Worm (Caenorhabditis elegans): Measurements from ENCODE around the gene lido-16.

The lido-16 gene

DNA sequence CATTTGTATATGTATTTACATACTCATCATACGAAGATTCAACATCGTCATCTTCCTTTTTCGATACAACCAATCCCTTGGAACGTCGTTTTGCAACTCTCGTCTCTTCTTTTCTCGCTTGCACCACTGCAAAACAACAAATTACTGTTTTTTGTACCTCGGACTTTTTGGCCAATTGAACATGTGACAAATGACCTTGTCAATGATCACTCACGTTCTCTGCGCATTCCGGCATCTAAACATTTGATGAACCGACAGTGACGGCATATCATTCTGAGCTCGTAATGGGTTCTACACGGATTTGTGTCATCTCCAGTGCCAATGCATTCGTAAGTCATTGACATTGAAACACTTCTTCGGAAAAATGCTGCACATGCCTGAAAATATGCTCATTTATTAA is 36.6 kb downstream of the lido-16 start:
- TF ChIP-seq flt-1 (GFP tag; IDR thresholded peaks at IDR 0.05) (no peak), tab-1 (GFP tag; IDR thresholded peaks at IDR 0.05) (no peak), ref-1 (GFP tag; conservative IDR thresholded peaks at IDR 0.05) (no peak), T22C8.4 (GFP tag; IDR thresholded peaks at IDR 0.05) (no peak), ztf-23 (GFP tag; IDR thresholded peaks at IDR 0.05) (no peak), cog-1 (tag; optimal IDR thresholded peaks at IDR 0.05) (no peak), klf-2 (GFP tag; conservative IDR thresholded peaks at IDR 0.05) (no peak), med-1 (GFP tag; optimal IDR thresholded peaks at IDR 0.05; ENCODE audit: insufficient read depth) (no peak), ztf-29 (GFP tag; IDR thresholded peaks at IDR 0.05) (no peak)

DNA sequence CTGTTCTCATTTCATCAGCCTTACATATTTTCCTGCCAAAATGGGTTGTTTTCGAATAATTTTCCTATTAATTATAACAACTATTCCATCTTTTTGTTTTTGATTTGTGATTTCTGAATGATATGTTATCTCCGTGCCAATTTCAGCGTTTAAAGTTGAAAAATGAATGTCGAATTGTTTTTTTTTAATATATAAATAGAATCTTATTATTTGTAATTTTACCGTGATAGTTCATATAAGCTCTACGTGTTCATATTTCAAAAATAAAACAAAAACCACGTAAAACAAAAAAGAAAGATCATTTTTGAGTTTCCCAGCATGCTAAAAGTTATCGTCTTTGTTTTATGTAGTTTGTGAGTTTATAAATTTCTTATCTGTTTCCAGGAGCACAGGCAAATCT is 41.1 kb downstream of the lido-16 start, which contains the start of gene K06A1.2:
Gene K06A1.2 (plus strand): TSS at position 301 of the 400 bp plus-strand sequence.
- TF ChIP-seq med-1 (GFP tag; optimal IDR thresholded peaks at IDR 0.05; ENCODE audit: insufficient read depth) = no peak
- TF ChIP-seq cog-1 (tag; optimal IDR thresholded peaks at IDR 0.05) = no peak

ce11 chrII:6441128-6441527 is 43.6 kb downstream of the lido-16 start, which contains the start of gene cutl-16:
cutl-16 (plus strand) TSS chrII:6441428.
- TF ChIP-seq klf-2 (GFP tag; conservative IDR thresholded peaks at IDR 0.05) (no peak), flt-1 (GFP tag; IDR thresholded peaks at IDR 0.05) (no peak), T22C8.4 (GFP tag; IDR thresholded peaks at IDR 0.05) (no peak), tab-1 (GFP tag; IDR thresholded peaks at IDR 0.05) (no peak), ztf-29 (GFP tag; IDR thresholded peaks at IDR 0.05) (no peak)

ce11 chrII:6436845-6437244 is 47.9 kb downstream of the lido-16 start:
- TF ChIP-seq klf-2 (GFP tag; conservative IDR thresholded peaks at IDR 0.05) (no peak), T22C8.4 (GFP tag; IDR thresholded peaks at IDR 0.05) (no peak), cog-1 (tag; optimal IDR thresholded peaks at IDR 0.05) (no peak), tab-1 (GFP tag; IDR thresholded peaks at IDR 0.05) (no peak), ref-1 (GFP tag; conservative IDR thresholded peaks at IDR 0.05) (no peak), ztf-23 (GFP tag; IDR thresholded peaks at IDR 0.05) (no peak), flt-1 (GFP tag; IDR thresholded peaks at IDR 0.05) (no peak), ztf-29 (GFP tag; IDR thresholded peaks at IDR 0.05) (no peak), med-1 (GFP tag; optimal IDR thresholded peaks at IDR 0.05; ENCODE audit: insufficient read depth) (no peak)

Data from whole organism, midembryonic.